Fruit fly (Drosophila melanogaster) whole organism: ENCODE measurements around the gene Edg91.

Experiments
- CG8478 ChIP-seq: fragments of >200 bp; optimal IDR thresholded peaks from 2 replicates; lab custom pipeline; 2018; ENCODE audit warnings: inconsistent platforms
- EcR ChIP-seq, 2 experiments: fragments of >200 bp; optimal IDR thresholded peaks; 2 replicates each; lab custom pipeline; 2017; ENCODE audit warnings: missing biosample characterization in 2 of 2, missing genetic modification characterization in 2 of 2, missing genetic modification reagents in 2 of 2
- psq ChIP-seq: fragments of >200 bp; optimal IDR thresholded peaks from 2 replicates; lab custom pipeline; 2017
- usp ChIP-seq: fragments of >200 bp; optimal IDR thresholded peaks from 2 replicates; lab custom pipeline; 2017; ENCODE audit warnings: missing biosample characterization, missing genetic modification characterization, mixed read lengths

dm6 chr3R:17655040-17655439 is 43.7 kb upstream of the Edg91 start:
- no peak for TF ChIP-seq usp (GFP tag; lab: Kevin White, UChicago)
- TF ChIP-seq CG8478 (lab: Kevin White, UChicago) = no peak
- no peak for TF ChIP-seq EcR (GFP tag; optimal IDR thresholded peaks at IDR 0.05; lab: Kevin White, UChicago)
- no peak for TF ChIP-seq psq (lab: Kevin White, UChicago)
